Worm (Caenorhabditis elegans): ENCODE measurements around the gene wee-1.1.
A peak's percentile ranks its signal among the peaks of the same experiment; 100 is the strongest.

Gene wee-1.1

ce11 chrII:9557437-9558150 lies 25.8 kb downstream of the wee-1.1 start, which contains the start of gene zfp-2:
TSS of gene zfp-2 (plus strand) at chrII:9557650.
- TF ChIP-seq ceh-79 (tag; optimal IDR thresholded peaks at IDR 0.05) (no peak), aptf-3 (GFP tag; IDR thresholded peaks at IDR 0.05) (no peak), ama-1 (optimal IDR thresholded peaks at IDR 0.05) (no peak), ama-1 (GFP tag; optimal IDR thresholded peaks at IDR 0.05) (no peak), attf-3 (GFP tag; conservative IDR thresholded peaks at IDR 0.05) (peak; percentile 90)

- TF ChIP-seq lin-54 (GFP tag; optimal IDR thresholded peaks at IDR 0.05) (no peak), ztf-25 (GFP tag; IDR thresholded peaks at IDR 0.05) (no peak), lir-1 (GFP tag; conservative IDR thresholded peaks at IDR 0.05) (no peak)
Measured at ce11 chrII:9556582-9556981, 26.8 kb downstream of the wee-1.1 start.

- TF ChIP-seq egl-18 (GFP tag; IDR thresholded peaks at IDR 0.05) (no peak), F37B4.10 (GFP tag; IDR thresholded peaks at IDR 0.05) (no peak), aptf-2 (GFP tag; conservative IDR thresholded peaks at IDR 0.05) (no peak), B0035.1 (tag; optimal IDR thresholded peaks at IDR 0.05) (no peak), zim-3 (tag; optimal IDR thresholded peaks at IDR 0.05) (no peak), B0261.1 (tag; optimal IDR thresholded peaks at IDR 0.05) (no peak), snpc-1.1 (tag; optimal IDR thresholded peaks at IDR 0.05; ENCODE audit: insufficient read depth) (no peak), somi-1 (GFP tag; optimal IDR thresholded peaks at IDR 0.05) (no peak), ztf-3 (GFP tag; optimal IDR thresholded peaks at IDR 0.05) (no peak), unc-62 (GFP tag; optimal IDR thresholded peaks at IDR 0.05) (no peak), ceh-100 (GFP tag; IDR thresholded peaks at IDR 0.05) (no peak), die-1 (tag; optimal IDR thresholded peaks at IDR 0.05) (no peak), F57A8.1 (GFP tag; optimal IDR thresholded peaks at IDR 0.05) (no peak), lag-1 (GFP tag; IDR thresholded peaks at IDR 0.05) (no peak), F49E8.2 (tag; optimal IDR thresholded peaks at IDR 0.05; ENCODE audit: insufficient read depth) (no peak), nfyb-1 (GFP tag; IDR thresholded peaks at IDR 0.05) (no peak), rpc-1 (optimal IDR thresholded peaks at IDR 0.05) (no peak), rpc-1 (tag; optimal IDR thresholded peaks at IDR 0.05) (no peak)
Measured at ce11 chrII:9554925-9555553, 28.3 kb downstream of the wee-1.1 start, which contains the start of gene F35H8.2. TSS of gene F35H8.2 (plus strand) at chrII:9555503.

ce11 chrII:9553179-9553578 lies 30.2 kb downstream of the wee-1.1 start, which contains the start of gene F35H8.1:
TSS of gene F35H8.1 (minus strand) at chrII:9553279.
- TF ChIP-seq F57A8.1 (GFP tag; optimal IDR thresholded peaks at IDR 0.05) (no peak), tbx-9 (tag; optimal IDR thresholded peaks at IDR 0.05; ENCODE audit: borderline replicate concordance) (no peak), mxl-1 (tag; optimal IDR thresholded peaks at IDR 0.05) (no peak), bed-1 (GFP tag; IDR thresholded peaks at IDR 0.05) (no peak), F23B12.7 (tag; optimal IDR thresholded peaks at IDR 0.05; ENCODE audit: insufficient read depth) (no peak), nhr-90 (tag; optimal IDR thresholded peaks at IDR 0.05) (no peak), ccch-3 (GFP tag; optimal IDR thresholded peaks at IDR 0.05) (no peak), xnd-1 (tag; optimal IDR thresholded peaks at IDR 0.05) (no peak), K11D2.4 (GFP tag; IDR thresholded peaks at IDR 0.05) (no peak), let-526 (GFP tag; IDR thresholded peaks at IDR 0.05) (no peak), nhr-120 (GFP tag; IDR thresholded peaks at IDR 0.05) (no peak), sdz-38 (tag; optimal IDR thresholded peaks at IDR 0.05) (no peak), akir-1 (GFP tag; optimal IDR thresholded peaks at IDR 0.05) (no peak), unc-130 (GFP tag; optimal IDR thresholded peaks at IDR 0.05) (no peak), attf-5 (GFP tag; optimal IDR thresholded peaks at IDR 0.05) (no peak), hmg-20 (GFP tag; IDR thresholded peaks at IDR 0.05) (no peak), F37B4.10 (GFP tag; IDR thresholded peaks at IDR 0.05) (no peak), hmg-1.2 (GFP tag; IDR thresholded peaks at IDR 0.05) (no peak), ztf-6 (GFP tag; IDR thresholded peaks at IDR 0.05) (no peak), nhr-27 (tag; optimal IDR thresholded peaks at IDR 0.05) (no peak)
